Fruit fly (Drosophila melanogaster) Kc167 (cell line): ENCODE data around the gene CG12056.

Experiments
- Myc ChIP-seq: fragments of >200 bp; optimal IDR thresholded peaks from 2 replicates; lab custom pipeline; 2017; ENCODE audit warnings: missing external identifiers
- Sin3A ChIP-seq: fragments of >200 bp; optimal IDR thresholded peaks from 2 replicates; lab custom pipeline; 2018; ENCODE audit warnings: missing external identifiers
- h ChIP-seq: fragments of >200 bp; optimal IDR thresholded peaks from 3 replicates; lab custom pipeline; 2018; ENCODE audit warnings: missing external identifiers
- insv ChIP-seq: fragments of >200 bp; optimal IDR thresholded peaks from 3 replicates; lab custom pipeline; 2018; ENCODE audit warnings: missing external identifiers
- psq ChIP-seq: fragments of >200 bp; optimal IDR thresholded peaks from 2 replicates; lab custom pipeline; 2017; ENCODE audit warnings: missing external identifiers
- ttk ChIP-seq: sonication (Bioruptor generic); optimal IDR thresholded peaks from 2 replicates; lab custom pipeline; 2017; ENCODE audit warnings: missing external identifiers

Gene CG12056

dm6 chrX:9192429-9192828, at the start of gene CG12056:
Gene CG12056, plus strand, starts transcription at chrX:9192669.
- TF ChIP-seq ttk (lab: Kevin White, UChicago) = no peak
- TF ChIP-seq h (lab: Kevin White, UChicago) = no peak
- no peak for TF ChIP-seq Myc (lab: Kevin White, UChicago)
- no peak for TF ChIP-seq Sin3A (lab: Kevin White, UChicago)
- no peak for TF ChIP-seq psq (lab: Kevin White, UChicago)
- TF ChIP-seq insv (lab: Kevin White, UChicago) = no peak

- TF ChIP-seq insv (lab: Kevin White, UChicago) (no peak), psq (lab: Kevin White, UChicago) (no peak), Sin3A (lab: Kevin White, UChicago) (no peak), Myc (lab: Kevin White, UChicago) (no peak), ttk (lab: Kevin White, UChicago) (no peak), h (lab: Kevin White, UChicago) (no peak)
Measured at dm6 chrX:9148989-9149522, 43.4 kb upstream of the CG12056 start, which contains the start of the genes fh and Bap111. Gene fh, minus strand, starts transcription at chrX:9149071. Gene Bap111, plus strand, starts transcription at chrX:9149309.

dm6 chrX:9152127-9152598, 40.3 kb upstream of the CG12056 start:
- TF ChIP-seq Sin3A (lab: Kevin White, UChicago) (no peak), psq (lab: Kevin White, UChicago) (no peak), h (lab: Kevin White, UChicago) (no peak), insv (lab: Kevin White, UChicago) (no peak), Myc (lab: Kevin White, UChicago) (no peak), ttk (lab: Kevin White, UChicago) (no peak)

- TF ChIP-seq insv (lab: Kevin White, UChicago) (no peak), Myc (lab: Kevin White, UChicago) (no peak), ttk (lab: Kevin White, UChicago) (no peak), Sin3A (lab: Kevin White, UChicago) (no peak), psq (lab: Kevin White, UChicago) (no peak), h (lab: Kevin White, UChicago) (no peak)
Measured at dm6 chrX:9155134-9155533, 37.3 kb upstream of the CG12056 start.

- TF ChIP-seq Myc (lab: Kevin White, UChicago) (no peak), h (lab: Kevin White, UChicago) (no peak), ttk (lab: Kevin White, UChicago) (no peak), insv (lab: Kevin White, UChicago) (no peak), psq (lab: Kevin White, UChicago) (no peak), Sin3A (lab: Kevin White, UChicago) (no peak)
Measured at dm6 chrX:9155715-9156387, 36.6 kb upstream of the CG12056 start.

dm6 chrX:9156388-9156823, 36.1 kb upstream of the CG12056 start, which contains the start of gene His3.3B:
Gene His3.3B, minus strand, starts transcription at chrX:9156669.
- TF ChIP-seq ttk (lab: Kevin White, UChicago) (no peak), psq (lab: Kevin White, UChicago) (no peak), Sin3A (lab: Kevin White, UChicago) (no peak), insv (lab: Kevin White, UChicago) (no peak), Myc (lab: Kevin White, UChicago) (no peak), h (lab: Kevin White, UChicago) (no peak)

- TF ChIP-seq Sin3A (lab: Kevin White, UChicago) (peak; percentile 55), psq (lab: Kevin White, UChicago) (no peak)
Measured at dm6 chrX:9158366-9158765, 34.1 kb upstream of the CG12056 start, which contains the start of the genes Ost48 and Dlip1. Gene Ost48, minus strand, starts transcription at chrX:9158515. Gene Dlip1, plus strand, starts transcription at chrX:9158622.

- TF ChIP-seq psq (lab: Kevin White, UChicago) (no peak), Sin3A (lab: Kevin White, UChicago) (no peak), Myc (lab: Kevin White, UChicago) (no peak), ttk (lab: Kevin White, UChicago) (no peak), insv (lab: Kevin White, UChicago) (no peak), h (lab: Kevin White, UChicago) (no peak)
Measured at dm6 chrX:9159736-9160135, 32.7 kb upstream of the CG12056 start, which contains the start of gene NdufA3. Gene NdufA3, minus strand, starts transcription at chrX:9160052.

dm6 chrX:9161912-9162311, 30.6 kb upstream of the CG12056 start, which contains the start of the genes Zpr1 and CG44532:
Gene Zpr1, minus strand, starts transcription at chrX:9162090.
Gene CG44532, plus strand, starts transcription at chrX:9162092.
- TF ChIP-seq Myc (lab: Kevin White, UChicago) (no peak), psq (lab: Kevin White, UChicago) (no peak), Sin3A (lab: Kevin White, UChicago) (no peak), insv (lab: Kevin White, UChicago) (no peak), h (lab: Kevin White, UChicago) (no peak), ttk (lab: Kevin White, UChicago) (no peak)

- TF ChIP-seq Sin3A (lab: Kevin White, UChicago) (no peak), insv (lab: Kevin White, UChicago) (no peak), ttk (lab: Kevin White, UChicago) (no peak), psq (lab: Kevin White, UChicago) (no peak), Myc (lab: Kevin White, UChicago) (no peak), h (lab: Kevin White, UChicago) (no peak)
Measured at dm6 chrX:9163110-9163509, 29.4 kb upstream of the CG12056 start, which contains the start of gene mei-P26. Gene mei-P26, plus strand, starts transcription at chrX:9163255.
